Worm (Caenorhabditis elegans): ENCODE data around the gene gadr-2.
A peak's percentile ranks its signal among the peaks of the same experiment; 100 is the strongest.

The gadr-2 gene

DNA sequence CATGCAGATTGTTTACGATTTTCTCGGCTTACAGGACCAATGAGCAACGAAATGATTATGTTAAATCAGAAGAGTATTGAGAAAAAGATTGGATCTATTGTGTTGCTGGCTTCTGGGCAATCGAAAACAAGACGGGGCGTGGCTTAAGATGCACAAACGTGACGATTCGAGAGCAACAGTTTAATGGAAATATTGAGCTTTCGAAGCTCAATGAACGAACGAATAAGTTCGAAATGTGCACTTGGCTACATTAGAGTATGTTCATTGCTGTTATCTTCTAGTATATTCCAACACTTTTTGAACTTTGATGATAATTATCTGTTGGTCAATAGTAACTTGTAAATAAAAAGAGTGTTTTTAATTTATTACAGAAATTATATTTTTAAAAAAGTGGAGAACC, 39.5 kb downstream of the gadr-2 start, which contains the start of gene hsp-12.3:
Gene hsp-12.3, minus strand, starts transcription at position 101 of the 400 bp plus-strand sequence.
- TF ChIP-seq bed-3 (GFP tag; optimal IDR thresholded peaks at IDR 0.05), result no peak

DNA sequence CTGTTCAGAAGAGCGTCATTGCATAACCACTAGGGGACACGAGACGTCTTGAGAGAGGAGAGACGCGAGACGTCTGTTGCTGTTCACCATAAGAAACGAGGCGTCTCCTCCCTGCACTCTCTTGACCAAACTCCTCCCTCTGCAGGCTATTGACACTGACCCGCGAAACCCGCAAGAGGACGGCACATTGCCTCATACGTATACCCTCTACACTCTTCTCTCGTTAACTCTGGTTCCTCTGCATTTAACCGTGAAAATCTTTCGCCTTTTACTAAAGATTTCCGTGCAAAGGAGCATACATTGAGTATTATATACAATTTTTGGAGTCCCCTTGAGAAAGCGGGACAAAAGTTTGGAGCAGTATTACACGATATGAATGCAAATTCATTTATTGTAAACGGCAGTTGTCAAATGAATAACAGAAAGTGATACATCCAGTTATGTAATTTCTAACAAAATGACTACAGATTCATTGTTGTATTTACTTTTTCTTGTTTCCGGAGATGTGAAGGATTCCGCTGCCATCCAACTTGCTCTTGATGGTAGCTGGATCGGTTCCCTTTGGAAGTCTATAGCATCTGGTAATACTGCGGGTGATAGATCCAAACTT, 40.4 kb downstream of the gadr-2 start:
- no peak for TF ChIP-seq nhr-28 (tag; optimal IDR thresholded peaks at IDR 0.05)
- TF ChIP-seq ceh-39 (tag; optimal IDR thresholded peaks at IDR 0.05), result peak; percentile 78
- peak; percentile 38 for TF ChIP-seq elt-3 (tag; optimal IDR thresholded peaks at IDR 0.05)
- TF ChIP-seq sem-2 (GFP tag; optimal IDR thresholded peaks at IDR 0.05), result peak; percentile 43
- no peak for TF ChIP-seq zip-8 (tag; optimal IDR thresholded peaks at IDR 0.05)
- no peak for TF ChIP-seq elt-1 (tag; optimal IDR thresholded peaks at IDR 0.05; ENCODE audit: borderline replicate concordance, insufficient read depth)
- TF ChIP-seq pha-4 (tag; optimal IDR thresholded peaks at IDR 0.05), result peak; percentile 97
- TF ChIP-seq cnd-1 (tag; optimal IDR thresholded peaks at IDR 0.05), result peak; percentile 54
- no peak for TF ChIP-seq ceh-83 (GFP tag; optimal IDR thresholded peaks at IDR 0.05)
- TF ChIP-seq hlh-1 (tag; optimal IDR thresholded peaks at IDR 0.05), result peak; percentile 63
- TF ChIP-seq snpc-4 (tag; optimal IDR thresholded peaks at IDR 0.05), result no peak
- TF ChIP-seq unc-39 (tag; optimal IDR thresholded peaks at IDR 0.05), result no peak
- peak; percentile 29 for TF ChIP-seq nhr-12 (tag; optimal IDR thresholded peaks at IDR 0.05)
- no peak for TF ChIP-seq blmp-1 (tag; optimal IDR thresholded peaks at IDR 0.05)
- TF ChIP-seq unc-120 (tag; optimal IDR thresholded peaks at IDR 0.05; ENCODE audit: poor library complexity, severe bottlenecking), result peak; percentile 85
- TF ChIP-seq ham-2 (GFP tag; optimal IDR thresholded peaks at IDR 0.05), result peak; percentile 45
- no peak for TF ChIP-seq bed-3 (GFP tag; optimal IDR thresholded peaks at IDR 0.05)
- no peak for TF ChIP-seq nhr-76 (tag; optimal IDR thresholded peaks at IDR 0.05)
- TF ChIP-seq mep-1 (tag; optimal IDR thresholded peaks at IDR 0.05), result peak; percentile 80
- TF ChIP-seq lin-32 (GFP tag; optimal IDR thresholded peaks at IDR 0.05), result no peak
- TF ChIP-seq sptf-1 (tag; optimal IDR thresholded peaks at IDR 0.05), result peak; percentile 46
- TF ChIP-seq lin-13 (tag; optimal IDR thresholded peaks at IDR 0.05), result peak; percentile 94
- TF ChIP-seq tbx-8 (GFP tag; optimal IDR thresholded peaks at IDR 0.05), result peak; percentile 33
- no peak for TF ChIP-seq ceh-43 (GFP tag; optimal IDR thresholded peaks at IDR 0.05)
- TF ChIP-seq lsy-2 (tag; optimal IDR thresholded peaks at IDR 0.05), result peak; percentile 76
- TF ChIP-seq ztf-11 (tag; optimal IDR thresholded peaks at IDR 0.05), result peak; percentile 54
- TF ChIP-seq mls-2 (tag; optimal IDR thresholded peaks at IDR 0.05), result no peak
- no peak for TF ChIP-seq M03D4.4 (tag; optimal IDR thresholded peaks at IDR 0.05)
- no peak for TF ChIP-seq flh-1 (GFP tag; optimal IDR thresholded peaks at IDR 0.05)
- peak; percentile 66 for TF ChIP-seq drap-1 (GFP tag; optimal IDR thresholded peaks at IDR 0.05)
- peak; percentile 38 for TF ChIP-seq unc-62 (GFP tag; optimal IDR thresholded peaks at IDR 0.05)
- no peak for TF ChIP-seq mab-5 (tag; optimal IDR thresholded peaks at IDR 0.05)
- peak; percentile 41 for TF ChIP-seq nhr-2 (tag; optimal IDR thresholded peaks at IDR 0.05)
- peak; percentile 48 for TF ChIP-seq nhr-237 (tag; optimal IDR thresholded peaks at IDR 0.05)
- TF ChIP-seq ces-1 (GFP tag; optimal IDR thresholded peaks at IDR 0.05), result peak; percentile 84

- no peak for TF ChIP-seq ztf-11 (tag; optimal IDR thresholded peaks at IDR 0.05)
- no peak for TF ChIP-seq mep-1 (tag; optimal IDR thresholded peaks at IDR 0.05)
- TF ChIP-seq ceh-39 (tag; optimal IDR thresholded peaks at IDR 0.05), result no peak
- no peak for TF ChIP-seq mab-5 (tag; optimal IDR thresholded peaks at IDR 0.05)
- no peak for TF ChIP-seq drap-1 (GFP tag; optimal IDR thresholded peaks at IDR 0.05)
- TF ChIP-seq nhr-12 (tag; optimal IDR thresholded peaks at IDR 0.05), result no peak
- no peak for TF ChIP-seq cnd-1 (tag; optimal IDR thresholded peaks at IDR 0.05)
- no peak for TF ChIP-seq tbx-8 (GFP tag; optimal IDR thresholded peaks at IDR 0.05)
- TF ChIP-seq ceh-83 (GFP tag; optimal IDR thresholded peaks at IDR 0.05), result no peak
These were observed 41.0 kb downstream of the gadr-2 start, which contains the start of gene F38E11.9 for ce11 chrIV:9443940-9444339. TSS of gene F38E11.9 (minus strand) at chrIV:9444040.

DNA sequence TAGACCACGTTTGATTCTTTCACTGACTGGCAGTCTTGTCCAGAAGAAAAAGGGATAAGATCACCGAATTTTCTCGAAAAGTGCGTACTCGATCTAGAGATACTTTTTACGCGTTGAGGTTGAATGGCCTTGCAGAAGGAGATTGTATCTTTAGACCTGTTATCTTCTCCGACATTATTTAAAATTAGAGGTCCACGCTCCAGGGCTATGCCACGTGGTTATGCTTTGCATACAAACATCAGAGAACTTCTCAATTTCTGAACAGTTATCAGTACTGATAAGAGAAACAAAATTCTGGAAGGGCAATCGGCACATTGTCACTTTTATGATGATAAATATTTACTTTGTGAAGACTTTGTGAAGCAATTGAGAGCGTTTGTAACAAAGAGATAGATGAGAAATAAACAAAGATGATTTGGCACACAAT, 42.8 kb downstream of the gadr-2 start:
- TF ChIP-seq sem-2 (GFP tag; optimal IDR thresholded peaks at IDR 0.05) (no peak), elt-1 (tag; optimal IDR thresholded peaks at IDR 0.05; ENCODE audit: borderline replicate concordance, insufficient read depth) (peak; percentile 80), drap-1 (GFP tag; optimal IDR thresholded peaks at IDR 0.05) (no peak), ceh-39 (tag; optimal IDR thresholded peaks at IDR 0.05) (no peak), ceh-83 (GFP tag; optimal IDR thresholded peaks at IDR 0.05) (no peak), nhr-2 (tag; optimal IDR thresholded peaks at IDR 0.05) (no peak), flh-1 (GFP tag; optimal IDR thresholded peaks at IDR 0.05) (no peak), M03D4.4 (tag; optimal IDR thresholded peaks at IDR 0.05) (no peak)

Measured in whole organism, mixed stage, embryonic.